Worm (Caenorhabditis elegans) whole organism, late embryonic: ENCODE data around the gene Y39H10B.3.

ENCODE experiments used
- T23F11.4 ChIP-seq: fragments of 200-800 bp; sonication (Bioruptor generic); optimal IDR thresholded peaks from 2 replicates; lab custom pipeline; 2018; ENCODE audit warnings: mild to moderate bottlenecking, missing genetic modification characterization, missing compliant biosample characterization
- ama-1 ChIP-seq: fragments of 150-350 bp; optimal IDR thresholded peaks from 2 replicates; lab custom pipeline; 2014
- ceh-22 ChIP-seq: sonication (generic microtip); optimal IDR thresholded peaks from 2 replicates; lab custom pipeline; 2017; ENCODE audit warnings: missing biosample characterization, missing genetic modification characterization
- ceh-6 ChIP-seq: fragments of 200-800 bp; sonication (Bioruptor generic); optimal IDR thresholded peaks from 2 replicates; lab custom pipeline; 2018; ENCODE audit warnings: mild to moderate bottlenecking, missing genetic modification characterization, missing compliant biosample characterization
- ceh-9 ChIP-seq: sonication (generic microtip); optimal IDR thresholded peaks from 2 replicates; lab custom pipeline; 2016; ENCODE audit warnings: mild to moderate bottlenecking, missing genetic modification characterization, inconsistent platforms, missing compliant biosample characterization
- che-1 ChIP-seq: sonication (generic microtip); optimal IDR thresholded peaks from 2 replicates; lab custom pipeline; 2016; ENCODE audit warnings: mild to moderate bottlenecking, missing genetic modification characterization, missing compliant biosample characterization
- dmd-4 ChIP-seq: sonication (generic microtip); optimal IDR thresholded peaks from 2 replicates; lab custom pipeline; 2016; ENCODE audit warnings: borderline replicate concordance, missing genetic modification characterization, missing compliant biosample characterization
- hlh-30 ChIP-seq: sonication (generic microtip); optimal IDR thresholded peaks from 2 replicates; lab custom pipeline; 2017; ENCODE audit warnings: antibody characterized with exemption, missing genetic modification characterization, missing compliant biosample characterization; ENCODE audit not compliant: insufficient read depth
- lim-6 ChIP-seq: sonication (generic microtip); optimal IDR thresholded peaks from 2 replicates; lab custom pipeline; 2016; ENCODE audit warnings: missing genetic modification characterization, missing compliant biosample characterization
- mec-3 ChIP-seq: sonication (generic microtip); optimal IDR thresholded peaks from 2 replicates; lab custom pipeline; 2016; ENCODE audit warnings: borderline replicate concordance, missing genetic modification characterization, missing compliant biosample characterization
- pha-2 ChIP-seq: sonication (generic microtip); optimal IDR thresholded peaks from 2 replicates; lab custom pipeline; 2017; ENCODE audit warnings: mild to moderate bottlenecking, missing genetic modification characterization, missing compliant biosample characterization
- sox-2 ChIP-seq: fragments of 200-800 bp; sonication (Bioruptor generic); IDR thresholded peaks from 2 replicates; pipeline ENCODE4 v1.3.6; 2022; ENCODE audit warnings: missing genetic modification reagents, missing genetic modification characterization, missing compliant biosample characterization
- syd-9 ChIP-seq: sonication (generic microtip); optimal IDR thresholded peaks from 2 replicates; lab custom pipeline; 2016; ENCODE audit warnings: mild to moderate bottlenecking, missing genetic modification characterization, moderate library complexity, missing compliant biosample characterization
- zip-5 ChIP-seq: sonication (generic microtip); optimal IDR thresholded peaks from 2 replicates; lab custom pipeline; 2016; ENCODE audit warnings: missing genetic modification characterization, missing compliant biosample characterization

DNA sequence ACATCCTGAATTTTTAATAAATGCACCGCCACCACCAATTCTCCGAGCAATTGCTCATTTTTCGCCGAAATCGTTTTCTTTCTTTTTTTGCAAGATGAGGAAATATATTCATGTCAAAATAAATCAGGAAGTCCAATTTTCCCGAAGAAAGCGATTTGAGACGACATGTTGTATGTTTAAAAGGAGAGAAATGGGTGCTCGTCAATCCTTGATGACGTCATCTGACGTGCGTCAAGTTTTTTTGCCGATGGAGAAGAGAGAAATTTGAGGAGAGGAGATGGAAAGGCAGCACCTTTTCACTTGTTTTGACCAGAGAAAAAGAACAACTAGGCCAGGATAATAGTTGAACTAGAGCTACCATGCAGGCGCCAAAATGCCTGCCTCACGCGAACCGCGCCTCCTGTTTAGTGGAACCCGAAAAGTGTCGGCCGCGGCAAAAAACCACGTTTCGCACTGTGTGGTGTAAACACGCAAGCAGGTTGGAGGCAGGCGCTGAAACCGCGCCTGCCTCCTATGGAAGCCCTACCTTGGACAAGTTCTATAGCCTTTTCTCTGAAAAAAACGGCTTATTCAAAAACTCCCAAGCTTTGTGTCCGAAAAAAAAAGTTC is 45.8 kb downstream of the Y39H10B.3 start:
- TF ChIP-seq sox-2 (no peak), ama-1 (lab: Kevin White, UChicago) (no peak), syd-9 (tag; lab: Kevin White, UChicago) (no peak), zip-5 (tag; lab: Kevin White, UChicago) (no peak), pha-2 (tag; lab: Kevin White, UChicago) (no peak), ceh-6 (GFP tag; lab: Kevin White, UChicago) (no peak), lim-6 (tag; lab: Kevin White, UChicago) (no peak), T23F11.4 (GFP tag; lab: Kevin White, UChicago) (no peak), che-1 (tag; lab: Kevin White, UChicago) (no peak), mec-3 (tag; lab: Kevin White, UChicago) (no peak), ceh-9 (tag; lab: Kevin White, UChicago) (no peak), ceh-22 (tag; lab: Kevin White, UChicago) (no peak), hlh-30 (tag; lab: Kevin White, UChicago) (no peak), dmd-4 (no peak)
